Worm (Caenorhabditis elegans) whole organism, L4 larva: ENCODE results near the gene W05H9.4.

Source experiments
- D1046.2 ChIP-seq: fragments of 200-800 bp; sonication (Bioruptor generic); IDR thresholded peaks from 2 replicates; pipeline ENCODE4 v1.3.6; 2022; ENCODE audit warnings: missing genetic modification characterization, missing compliant biosample characterization
- F37D6.2 ChIP-seq: sonication (generic microtip); optimal IDR thresholded peaks from 2 replicates; lab custom pipeline; 2016; ENCODE audit warnings: mild to moderate bottlenecking, missing genetic modification characterization, missing compliant biosample characterization
- F44E2.7 ChIP-seq: fragments of 200-800 bp; sonication (Bioruptor generic); IDR thresholded peaks from 2 replicates; pipeline ENCODE4 v2.1.2; 2022; ENCODE audit warnings: missing genetic modification characterization, missing compliant biosample characterization
- F49E8.2 ChIP-seq: sonication (generic microtip); optimal IDR thresholded peaks from 2 replicates; lab custom pipeline; 2016; ENCODE audit warnings: missing compliant biosample characterization, mild to moderate bottlenecking, missing genetic modification characterization, borderline replicate concordance
- Y48G9A.11 ChIP-seq: fragments of 200-800 bp; sonication (Bioruptor generic); IDR thresholded peaks from 2 replicates; pipeline ENCODE4 v1.3.6; 2022; ENCODE audit warnings: missing genetic modification reagents, missing genetic modification characterization, missing compliant biosample characterization
- Y5F2A.4 ChIP-seq: fragments of 200-800 bp; sonication (Bioruptor generic); optimal IDR thresholded peaks from 2 replicates; lab custom pipeline; 2018; ENCODE audit warnings: mild to moderate bottlenecking, missing genetic modification characterization, missing compliant biosample characterization
- aha-1 ChIP-seq: fragments of 150-350 bp; peaks from one replicate; lab custom pipeline; 2014; ENCODE audit warnings: missing biosample characterization, missing genetic modification characterization
- ceh-20 ChIP-seq: fragments of 200-800 bp; sonication (Bioruptor generic); IDR thresholded peaks from 2 replicates; pipeline ENCODE4 v1.3.6; 2022; ENCODE audit warnings: missing genetic modification reagents, missing genetic modification characterization, missing compliant biosample characterization
- ceh-28 ChIP-seq: fragments of 150-350 bp; optimal IDR thresholded peaks from 2 replicates; lab custom pipeline; 2014; ENCODE audit warnings: missing biosample characterization, missing genetic modification reagents, missing genetic modification characterization
- ceh-32 ChIP-seq: sonication (generic microtip); optimal IDR thresholded peaks from 2 replicates; lab custom pipeline; 2016; ENCODE audit warnings: mild to moderate bottlenecking, missing genetic modification characterization, missing compliant biosample characterization; ENCODE audit not compliant: poor library complexity
- ceh-44 ChIP-seq: fragments of 200-800 bp; sonication (Bioruptor generic); IDR thresholded peaks from 2 replicates; pipeline ENCODE4 v1.3.6; 2022; ENCODE audit warnings: missing genetic modification reagents, missing genetic modification characterization, missing compliant biosample characterization
- ceh-82 ChIP-seq: sonication (generic microtip); optimal IDR thresholded peaks from 2 replicates; lab custom pipeline; 2017; ENCODE audit warnings: missing biosample characterization, missing genetic modification characterization
- cey-2 ChIP-seq: sonication (generic microtip); optimal IDR thresholded peaks from 3 replicates; lab custom pipeline; 2017; ENCODE audit warnings: missing genetic modification characterization, mild to moderate bottlenecking, missing compliant biosample characterization, antibody characterized with exemption, borderline replicate concordance; ENCODE audit not compliant: insufficient read depth
- daf-19 ChIP-seq: fragments of 200-800 bp; sonication (Bioruptor generic); conservative IDR thresholded peaks from 2 replicates; pipeline ENCODE4 v1.3.6; 2022; ENCODE audit warnings: missing genetic modification characterization, missing compliant biosample characterization
- dpl-1 ChIP-seq: fragments of 150-350 bp; optimal IDR thresholded peaks from 2 replicates; lab custom pipeline; 2014; ENCODE audit warnings: missing biosample characterization, missing genetic modification reagents, missing genetic modification characterization
- egl-27 ChIP-seq: sonication (generic microtip); optimal IDR thresholded peaks from 3 replicates; lab custom pipeline; 2017; ENCODE audit warnings: missing biosample characterization, missing genetic modification reagents, missing genetic modification characterization
- fos-1 ChIP-seq: fragments of 150-350 bp; optimal IDR thresholded peaks from 2 replicates; lab custom pipeline; 2014; ENCODE audit warnings: missing biosample characterization, missing genetic modification characterization
- gei-8 ChIP-seq: fragments of 200-800 bp; sonication (Bioruptor generic); optimal IDR thresholded peaks from 2 replicates; lab custom pipeline; 2018; ENCODE audit warnings: mild to moderate bottlenecking, missing genetic modification characterization, missing compliant biosample characterization
- hlh-30 ChIP-seq: sonication (generic microtip); optimal IDR thresholded peaks from 2 replicates; lab custom pipeline; 2017; ENCODE audit warnings: antibody characterized with exemption, mild to moderate bottlenecking, missing genetic modification characterization, missing compliant biosample characterization; ENCODE audit not compliant: insufficient read depth
- hmg-1.1 ChIP-seq: fragments of 200-800 bp; sonication (Bioruptor generic); IDR thresholded peaks from 2 replicates; pipeline ENCODE4 v1.3.6; 2022; ENCODE audit warnings: missing genetic modification reagents, missing genetic modification characterization, missing compliant biosample characterization
- jun-1 ChIP-seq: fragments of 150-350 bp; optimal IDR thresholded peaks from 2 replicates; lab custom pipeline; 2014; ENCODE audit warnings: missing biosample characterization, missing genetic modification reagents, missing genetic modification characterization
- lim-7 ChIP-seq: fragments of 200-800 bp; sonication (Bioruptor generic); IDR thresholded peaks from 2 replicates; pipeline ENCODE4 v1.3.6; 2022; ENCODE audit warnings: missing genetic modification characterization, missing compliant biosample characterization
- lin-1 ChIP-seq: fragments of 200-800 bp; sonication (Bioruptor generic); IDR thresholded peaks from 2 replicates; pipeline ENCODE4 v1.3.6; 2022; ENCODE audit warnings: missing genetic modification reagents, missing genetic modification characterization, missing compliant biosample characterization
- lin-38 ChIP-seq: fragments of 200-800 bp; sonication (Bioruptor generic); IDR thresholded peaks from 2 replicates; pipeline ENCODE4 v1.3.6; 2022; ENCODE audit warnings: missing genetic modification reagents, missing genetic modification characterization, missing compliant biosample characterization
- lir-3 ChIP-seq: sonication (generic microtip); optimal IDR thresholded peaks from 2 replicates; lab custom pipeline; 2016; ENCODE audit warnings: mild to moderate bottlenecking, missing genetic modification characterization, missing compliant biosample characterization
- madf-9 ChIP-seq: fragments of 200-800 bp; sonication (Bioruptor generic); conservative IDR thresholded peaks from 2 replicates; pipeline ENCODE4 v1.3.6; 2022; ENCODE audit warnings: missing genetic modification reagents, missing genetic modification characterization, missing compliant biosample characterization
- mes-2 ChIP-seq: sonication (generic microtip); optimal IDR thresholded peaks from 2 replicates; lab custom pipeline; 2016; ENCODE audit warnings: missing genotype, mild to moderate bottlenecking, missing genetic modification characterization, missing compliant biosample characterization; ENCODE audit not compliant: poor library complexity, severe bottlenecking
- mxl-2 ChIP-seq: fragments of 200-800 bp; sonication (Bioruptor generic); conservative IDR thresholded peaks from 2 replicates; pipeline ENCODE4 v1.3.6; 2022; ENCODE audit warnings: missing genetic modification reagents, missing genetic modification characterization, missing compliant biosample characterization
- nhr-102 ChIP-seq: sonication (generic microtip); optimal IDR thresholded peaks from 2 replicates; lab custom pipeline; 2016; ENCODE audit warnings: mild to moderate bottlenecking, missing genetic modification characterization, moderate library complexity, missing compliant biosample characterization
- nhr-11 ChIP-seq: fragments of 150-350 bp; optimal IDR thresholded peaks from 2 replicates; lab custom pipeline; 2014; ENCODE audit warnings: missing biosample characterization, missing genetic modification characterization
- nhr-25 ChIP-seq: sonication (generic microtip); optimal IDR thresholded peaks from 2 replicates; lab custom pipeline; 2017; ENCODE audit warnings: missing genetic modification characterization, mild to moderate bottlenecking, missing compliant biosample characterization, antibody characterized with exemption, moderate library complexity, borderline replicate concordance; ENCODE audit not compliant: insufficient read depth
- nhr-28 ChIP-seq: fragments of 150-350 bp; optimal IDR thresholded peaks from 2 replicates; lab custom pipeline; 2014; ENCODE audit warnings: missing biosample characterization, missing genetic modification characterization
- nhr-41 ChIP-seq: fragments of 200-800 bp; sonication (Bioruptor generic); IDR thresholded peaks from 2 replicates; pipeline ENCODE4 v1.3.6; 2022; ENCODE audit warnings: missing genetic modification reagents, missing genetic modification characterization, missing compliant biosample characterization
- nhr-48 ChIP-seq: sonication (generic microtip); optimal IDR thresholded peaks from 2 replicates; lab custom pipeline; 2016; ENCODE audit warnings: mild to moderate bottlenecking, missing genetic modification characterization, missing compliant biosample characterization
- nhr-76 ChIP-seq: fragments of 150-350 bp; optimal IDR thresholded peaks from 2 replicates; lab custom pipeline; 2014; ENCODE audit warnings: missing biosample characterization, missing genetic modification characterization
- pha-4 ChIP-seq, 2 experiments: fragments of 150-350 bp in 1 of 2; fragments of 200-800 bp in 1 of 2; sonication (Bioruptor generic) in 1 of 2; IDR thresholded peaks in 1 of 2; optimal IDR thresholded peaks in 1 of 2; 2 replicates each; pipeline versions ENCODE4 v1.3.6 to Lab custom; 2014 to 2022; ENCODE audit warnings: missing genetic modification characterization in 2 of 2, missing genetic modification reagents in 2 of 2, missing biosample characterization in 1 of 2, missing compliant biosample characterization in 1 of 2
- php-3 ChIP-seq: fragments of 200-800 bp; sonication (Bioruptor generic); IDR thresholded peaks from 2 replicates; pipeline ENCODE4 v1.3.6; 2022; ENCODE audit warnings: missing genetic modification reagents, missing genetic modification characterization, missing compliant biosample characterization
- rbr-2 ChIP-seq: sonication (generic microtip); optimal IDR thresholded peaks from 2 replicates; lab custom pipeline; 2016; ENCODE audit warnings: missing genotype, missing genetic modification characterization, missing compliant biosample characterization
- skn-1 ChIP-seq: fragments of 150-350 bp; optimal IDR thresholded peaks from 2 replicates; lab custom pipeline; 2014; ENCODE audit warnings: missing biosample characterization, missing genetic modification characterization
- spr-1 ChIP-seq: sonication (generic microtip); optimal IDR thresholded peaks from 2 replicates; lab custom pipeline; 2016; ENCODE audit warnings: mild to moderate bottlenecking, missing genetic modification characterization, missing compliant biosample characterization
- spr-3 ChIP-seq: fragments of 200-800 bp; sonication (Bioruptor generic); optimal IDR thresholded peaks from 2 replicates; lab custom pipeline; 2018; ENCODE audit warnings: mild to moderate bottlenecking, missing genetic modification characterization, missing compliant biosample characterization
- tra-1 ChIP-seq: fragments of 200-800 bp; sonication (Bioruptor generic); IDR thresholded peaks from 2 replicates; pipeline ENCODE4 v1.3.6; 2022; ENCODE audit warnings: missing genetic modification reagents, missing genetic modification characterization, missing compliant biosample characterization
- unc-130 ChIP-seq: sonication (generic microtip); optimal IDR thresholded peaks from 2 replicates; lab custom pipeline; 2016; ENCODE audit warnings: missing genetic modification reagents, missing genetic modification characterization, missing compliant biosample characterization
- zip-11 ChIP-seq: fragments of 200-800 bp; sonication (Bioruptor generic); IDR thresholded peaks from 2 replicates; pipeline ENCODE4 v1.3.6; 2022; ENCODE audit warnings: missing genetic modification characterization, missing compliant biosample characterization
- ztf-11 ChIP-seq: fragments of 150-350 bp; optimal IDR thresholded peaks from 2 replicates; lab custom pipeline; 2014; ENCODE audit warnings: missing biosample characterization, missing genetic modification characterization

The W05H9.4 gene

DNA sequence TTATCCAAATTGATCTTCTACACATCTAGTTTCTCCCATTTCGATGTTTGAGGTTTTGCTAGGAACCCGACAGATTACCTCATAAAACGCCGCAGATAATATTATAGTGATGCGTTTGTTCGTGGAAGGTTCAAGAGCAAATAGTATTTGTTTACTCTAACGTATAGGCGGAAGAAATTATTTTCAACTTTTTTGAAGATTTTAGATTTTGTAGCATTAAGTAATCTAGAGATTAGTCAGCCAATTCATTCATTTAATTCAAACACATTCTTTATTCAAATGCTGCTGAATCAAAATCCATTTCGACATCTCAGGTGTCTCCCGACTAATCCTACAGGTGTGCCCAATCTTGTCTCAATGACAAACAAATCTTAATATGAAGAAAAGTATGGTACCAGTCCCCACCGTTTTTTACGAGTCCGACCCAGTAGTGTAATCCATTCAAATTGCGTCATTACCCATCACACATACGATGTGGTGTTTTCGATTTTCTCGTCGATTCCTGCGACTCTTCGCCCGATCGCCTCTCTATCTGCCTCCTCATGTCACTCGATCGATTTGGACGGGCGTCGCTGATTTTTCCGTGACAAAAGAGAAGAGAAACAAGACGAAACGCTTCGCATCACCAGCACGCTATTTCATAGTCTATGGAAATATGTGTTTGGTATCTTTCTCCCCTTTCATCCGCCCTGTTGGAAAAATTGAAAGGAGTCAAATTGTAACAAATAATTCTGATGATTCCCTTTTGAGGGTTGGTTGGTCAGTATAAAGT is 9.4 kb upstream of the W05H9.4 start (continued):
- no peak for TF ChIP-seq skn-1
- TF ChIP-seq F49E8.2 (tag; lab: Kevin White, UChicago): no peak
- peak; percentile 32 for TF ChIP-seq spr-1 (tag; lab: Kevin White, UChicago)
- TF ChIP-seq ceh-28: peak; percentile 66
- TF ChIP-seq php-3 (GFP tag; lab: Robert Waterston, UW): peak; percentile 56; the same call in 1 of the 2 replicates
- TF ChIP-seq nhr-41 (GFP tag; lab: Robert Waterston, UW): no peak
- no peak for TF ChIP-seq ceh-32 (tag; lab: Kevin White, UChicago)
- TF ChIP-seq mxl-2 (GFP tag; lab: Robert Waterston, UW): no peak
- no peak; the same call in none of the 2 replicates for TF ChIP-seq ceh-20 (GFP tag; lab: Robert Waterston, UW)
- no peak for TF ChIP-seq cey-2
- peak; percentile 85 for TF ChIP-seq nhr-28 (tag; lab: Kevin White, UChicago)

- TF ChIP-seq hlh-30 (tag; lab: Kevin White, UChicago) (peak; percentile 25), lir-3 (tag; lab: Kevin White, UChicago) (no peak)
- TF ChIP-seq, all 104 proteins: peak for 1
These were observed 8.8 kb upstream of the W05H9.4 start for ce11 chrX:6254671-6255031.

ce11 chrX:6255561-6255960 is 7.9 kb upstream of the W05H9.4 start:
- peak; percentile 90 for TF ChIP-seq nhr-102 (tag; lab: Kevin White, UChicago)
- no peak for TF ChIP-seq Y48G9A.11 (GFP tag; lab: Robert Waterston, UW)
- TF ChIP-seq daf-19: no peak
- TF ChIP-seq hmg-1.1 (GFP tag; lab: Robert Waterston, UW): peak; percentile 50
- TF ChIP-seq tra-1 (GFP tag; lab: Robert Waterston, UW): peak; percentile 92
- peak; percentile 16 for TF ChIP-seq fos-1
- TF ChIP-seq F37D6.2 (tag; lab: Kevin White, UChicago): no peak
- peak; percentile 97 for TF ChIP-seq nhr-11 (tag; lab: Kevin White, UChicago)
- peak; percentile 34 for TF ChIP-seq jun-1 (tag; lab: Kevin White, UChicago)
- peak; percentile 63 for TF ChIP-seq pha-4 (GFP tag; IDR thresholded peaks at IDR 0.05; lab: Robert Waterston, UW)
- TF ChIP-seq pha-4 (tag; optimal IDR thresholded peaks at IDR 0.05; lab: Kevin White, UChicago): peak; percentile 66
- TF ChIP-seq lin-1 (GFP tag; lab: Robert Waterston, UW): peak; percentile 77
- TF ChIP-seq ceh-82 (tag; lab: Kevin White, UChicago): no peak
- no peak for TF ChIP-seq madf-9 (GFP tag; lab: Robert Waterston, UW)
- no peak for TF ChIP-seq lim-7 (GFP tag; lab: Robert Waterston, UW)
- no peak for TF ChIP-seq spr-3
- TF ChIP-seq ceh-20 (GFP tag; lab: Robert Waterston, UW): peak; percentile 27; the same call in 1 of the 2 replicates
- no peak for TF ChIP-seq F44E2.7
- no peak for TF ChIP-seq D1046.2 (GFP tag; lab: Robert Waterston, UW)
- no peak for TF ChIP-seq lin-38 (GFP tag; lab: Robert Waterston, UW)
- no peak for TF ChIP-seq ztf-11 (tag; lab: Kevin White, UChicago)
- no peak for TF ChIP-seq nhr-25 (tag; lab: Kevin White, UChicago)
- peak; percentile 46 for TF ChIP-seq mes-2 (tag; lab: Kevin White, UChicago)
- TF ChIP-seq unc-130: no peak
- no peak for TF ChIP-seq ceh-44 (GFP tag; lab: Robert Waterston, UW)
- no peak for TF ChIP-seq nhr-76
- TF ChIP-seq ceh-32 (tag; lab: Kevin White, UChicago): no peak
- TF ChIP-seq rbr-2 (tag; lab: Kevin White, UChicago): peak; percentile 20
- TF ChIP-seq Y5F2A.4 (GFP tag; lab: Kevin White, UChicago): no peak
- TF ChIP-seq dpl-1 (GFP tag; lab: Kevin White, UChicago): peak; percentile 1
- peak; percentile 100 for TF ChIP-seq nhr-28 (tag; lab: Kevin White, UChicago)
- TF ChIP-seq egl-27 (tag; lab: Kevin White, UChicago): no peak
- TF ChIP-seq zip-11 (GFP tag; lab: Robert Waterston, UW): no peak
- TF ChIP-seq nhr-48 (tag; lab: Kevin White, UChicago): peak; percentile 87
- peak; percentile 69 for TF ChIP-seq gei-8 (GFP tag; lab: Kevin White, UChicago)
- TF ChIP-seq aha-1: peak; percentile 18
